Worm (Caenorhabditis elegans) whole organism, L4 larva: ENCODE results near the gene hpo-12.

Experiments used
- F26F4.8 ChIP-seq: fragments of 200-800 bp; sonication (Bioruptor generic); conservative IDR thresholded peaks from 2 replicates; pipeline ENCODE4 v1.3.6; 2022; ENCODE audit warnings: missing genetic modification characterization, missing compliant biosample characterization
- F37D6.2 ChIP-seq: sonication (generic microtip); optimal IDR thresholded peaks from 2 replicates; lab custom pipeline; 2016; ENCODE audit warnings: mild to moderate bottlenecking, missing genetic modification characterization, missing compliant biosample characterization
- F44E2.7 ChIP-seq: fragments of 200-800 bp; sonication (Bioruptor generic); IDR thresholded peaks from 2 replicates; pipeline ENCODE4 v2.1.2; 2022; ENCODE audit warnings: missing genetic modification characterization, missing compliant biosample characterization
- T20F7.1 ChIP-seq: fragments of 200-800 bp; sonication (Bioruptor generic); optimal IDR thresholded peaks from 2 replicates; lab custom pipeline; 2018; ENCODE audit warnings: mild to moderate bottlenecking, missing genetic modification characterization, missing compliant biosample characterization
- T26A8.4 ChIP-seq: fragments of 200-800 bp; sonication (Bioruptor generic); IDR thresholded peaks from 2 replicates; pipeline ENCODE4 v1.3.6; 2022; ENCODE audit warnings: missing genetic modification characterization, missing compliant biosample characterization
- Y105C5A.15 ChIP-seq: fragments of 200-800 bp; sonication (Bioruptor generic); IDR thresholded peaks from 2 replicates; pipeline ENCODE4 v1.3.6; 2022; ENCODE audit warnings: missing genetic modification characterization, missing compliant biosample characterization
- ZK337.2 ChIP-seq: fragments of 200-800 bp; sonication (Bioruptor generic); IDR thresholded peaks from 2 replicates; pipeline ENCODE4 v1.3.6; 2022; ENCODE audit warnings: missing genetic modification reagents, missing genetic modification characterization, missing compliant biosample characterization
- attf-4 ChIP-seq: sonication (generic microtip); optimal IDR thresholded peaks from 3 replicates; lab custom pipeline; 2017; ENCODE audit warnings: missing biosample characterization, missing genetic modification characterization
- ceh-20 ChIP-seq: fragments of 200-800 bp; sonication (Bioruptor generic); IDR thresholded peaks from 2 replicates; pipeline ENCODE4 v1.3.6; 2022; ENCODE audit warnings: missing genetic modification reagents, missing genetic modification characterization, missing compliant biosample characterization
- ceh-62 ChIP-seq: sonication (generic microtip); optimal IDR thresholded peaks from 2 replicates; lab custom pipeline; 2017; ENCODE audit warnings: missing biosample characterization, missing genetic modification characterization
- ceh-82 ChIP-seq: sonication (generic microtip); optimal IDR thresholded peaks from 2 replicates; lab custom pipeline; 2017; ENCODE audit warnings: missing biosample characterization, missing genetic modification characterization
- ctbp-1 ChIP-seq: fragments of 200-800 bp; sonication (Bioruptor generic); IDR thresholded peaks from 2 replicates; pipeline ENCODE4 v1.3.6; 2022; ENCODE audit warnings: missing genetic modification reagents, missing genetic modification characterization, missing compliant biosample characterization
- daf-12 ChIP-seq: fragments of 150-350 bp; optimal IDR thresholded peaks from 2 replicates; lab custom pipeline; 2014; ENCODE audit warnings: missing biosample characterization, missing genetic modification reagents, missing genetic modification characterization
- daf-16 ChIP-seq, 3 experiments: sonication (generic microtip); optimal IDR thresholded peaks; 2 replicates each; lab custom pipeline; 2016 to 2017; ENCODE audit warnings: missing genetic modification characterization in 3 of 3, missing genetic modification reagents in 3 of 3, mild to moderate bottlenecking in 2 of 3, missing compliant biosample characterization in 2 of 3, missing biosample characterization in 1 of 3, moderate library complexity in 1 of 3
- daf-8 ChIP-seq: fragments of 200-800 bp; sonication (Bioruptor generic); IDR thresholded peaks from 2 replicates; pipeline ENCODE4 v1.3.6; 2022; ENCODE audit warnings: missing genetic modification characterization, missing compliant biosample characterization
- dmd-8 ChIP-seq: fragments of 200-800 bp; sonication (Bioruptor generic); IDR thresholded peaks from 2 replicates; pipeline ENCODE4 v1.3.6; 2022; ENCODE audit warnings: missing genetic modification characterization, missing compliant biosample characterization
- dve-1 ChIP-seq: sonication (generic microtip); optimal IDR thresholded peaks from 2 replicates; lab custom pipeline; 2017; ENCODE audit warnings: antibody characterized with exemption, mild to moderate bottlenecking, missing genetic modification characterization, missing compliant biosample characterization; ENCODE audit not compliant: insufficient read depth
- egl-27 ChIP-seq: sonication (generic microtip); optimal IDR thresholded peaks from 3 replicates; lab custom pipeline; 2017; ENCODE audit warnings: missing biosample characterization, missing genetic modification reagents, missing genetic modification characterization
- egl-43 ChIP-seq: fragments of 200-800 bp; sonication (Bioruptor generic); IDR thresholded peaks from 2 replicates; pipeline ENCODE4 v1.3.6; 2022; ENCODE audit warnings: missing genetic modification reagents, missing genetic modification characterization, missing compliant biosample characterization
- fkh-10 ChIP-seq: fragments of 150-350 bp; optimal IDR thresholded peaks from 2 replicates; lab custom pipeline; 2014; ENCODE audit warnings: missing biosample characterization, missing genetic modification reagents, missing genetic modification characterization
- fos-1 ChIP-seq: fragments of 150-350 bp; optimal IDR thresholded peaks from 2 replicates; lab custom pipeline; 2014; ENCODE audit warnings: missing biosample characterization, missing genetic modification characterization
- hlh-11 ChIP-seq: fragments of 200-800 bp; sonication (Bioruptor generic); optimal IDR thresholded peaks from 2 replicates; lab custom pipeline; 2018; ENCODE audit warnings: mild to moderate bottlenecking, missing genetic modification characterization, missing compliant biosample characterization
- hlh-30 ChIP-seq: sonication (generic microtip); optimal IDR thresholded peaks from 2 replicates; lab custom pipeline; 2017; ENCODE audit warnings: antibody characterized with exemption, mild to moderate bottlenecking, missing genetic modification characterization, missing compliant biosample characterization; ENCODE audit not compliant: insufficient read depth
- lim-7 ChIP-seq: fragments of 200-800 bp; sonication (Bioruptor generic); IDR thresholded peaks from 2 replicates; pipeline ENCODE4 v1.3.6; 2022; ENCODE audit warnings: missing genetic modification characterization, missing compliant biosample characterization
- lin-38 ChIP-seq: fragments of 200-800 bp; sonication (Bioruptor generic); IDR thresholded peaks from 2 replicates; pipeline ENCODE4 v1.3.6; 2022; ENCODE audit warnings: missing genetic modification reagents, missing genetic modification characterization, missing compliant biosample characterization
- lir-3 ChIP-seq: sonication (generic microtip); optimal IDR thresholded peaks from 2 replicates; lab custom pipeline; 2016; ENCODE audit warnings: mild to moderate bottlenecking, missing genetic modification characterization, missing compliant biosample characterization
- mdt-29 ChIP-seq: fragments of 200-800 bp; sonication (Bioruptor generic); IDR thresholded peaks from 2 replicates; pipeline ENCODE4 v1.3.6; 2022; ENCODE audit warnings: missing genetic modification reagents, missing genetic modification characterization, missing compliant biosample characterization
- mep-1 ChIP-seq: fragments of 150-350 bp; sonication (generic microtip); optimal IDR thresholded peaks from 3 replicates; lab custom pipeline; 2014; ENCODE audit warnings: missing biosample characterization, missing genetic modification characterization
- mes-2 ChIP-seq: sonication (generic microtip); optimal IDR thresholded peaks from 2 replicates; lab custom pipeline; 2016; ENCODE audit warnings: missing genotype, mild to moderate bottlenecking, missing genetic modification characterization, missing compliant biosample characterization; ENCODE audit not compliant: poor library complexity, severe bottlenecking
- mxl-2 ChIP-seq: fragments of 200-800 bp; sonication (Bioruptor generic); conservative IDR thresholded peaks from 2 replicates; pipeline ENCODE4 v1.3.6; 2022; ENCODE audit warnings: missing genetic modification reagents, missing genetic modification characterization, missing compliant biosample characterization
- nhr-10 ChIP-seq: fragments of 150-350 bp; optimal IDR thresholded peaks from 2 replicates; lab custom pipeline; 2014; ENCODE audit warnings: missing biosample characterization, missing genetic modification characterization
- nhr-111 ChIP-seq: fragments of 200-800 bp; sonication (Bioruptor generic); optimal IDR thresholded peaks from 2 replicates; lab custom pipeline; 2018; ENCODE audit warnings: mild to moderate bottlenecking, missing genetic modification characterization, missing compliant biosample characterization
- nhr-237 ChIP-seq: sonication (generic microtip); optimal IDR thresholded peaks from 2 replicates; lab custom pipeline; 2017; ENCODE audit warnings: missing biosample characterization, missing genetic modification characterization
- nhr-25 ChIP-seq: sonication (generic microtip); optimal IDR thresholded peaks from 2 replicates; lab custom pipeline; 2017; ENCODE audit warnings: missing genetic modification characterization, mild to moderate bottlenecking, missing compliant biosample characterization, antibody characterized with exemption, moderate library complexity, borderline replicate concordance; ENCODE audit not compliant: insufficient read depth
- nhr-42 ChIP-seq: fragments of 200-800 bp; sonication (Bioruptor generic); IDR thresholded peaks from 2 replicates; pipeline ENCODE4 v1.3.6; 2022; ENCODE audit warnings: missing genetic modification characterization, missing compliant biosample characterization
- nhr-48 ChIP-seq: sonication (generic microtip); optimal IDR thresholded peaks from 2 replicates; lab custom pipeline; 2016; ENCODE audit warnings: mild to moderate bottlenecking, missing genetic modification characterization, missing compliant biosample characterization
- nhr-6 ChIP-seq: fragments of 150-350 bp; optimal IDR thresholded peaks from 2 replicates; lab custom pipeline; 2014; ENCODE audit warnings: missing biosample characterization, missing genetic modification characterization
- pha-4 ChIP-seq, 2 experiments: fragments of 150-350 bp in 1 of 2; fragments of 200-800 bp in 1 of 2; sonication (Bioruptor generic) in 1 of 2; IDR thresholded peaks in 1 of 2; optimal IDR thresholded peaks in 1 of 2; 2 replicates each; pipeline versions ENCODE4 v1.3.6 to Lab custom; 2014 to 2022; ENCODE audit warnings: missing genetic modification characterization in 2 of 2, missing genetic modification reagents in 2 of 2, missing biosample characterization in 1 of 2, missing compliant biosample characterization in 1 of 2
- pqm-1 ChIP-seq: sonication (generic microtip); optimal IDR thresholded peaks from 2 replicates; lab custom pipeline; 2017; ENCODE audit warnings: missing biosample characterization, missing genetic modification characterization
- rbr-2 ChIP-seq: sonication (generic microtip); optimal IDR thresholded peaks from 2 replicates; lab custom pipeline; 2016; ENCODE audit warnings: missing genotype, missing genetic modification characterization, missing compliant biosample characterization
- set-16 ChIP-seq: fragments of 200-800 bp; sonication (Bioruptor generic); IDR thresholded peaks from 2 replicates; pipeline ENCODE4 v1.3.6; 2022; ENCODE audit warnings: missing genetic modification reagents, missing genetic modification characterization, missing compliant biosample characterization
- snpc-1.2 ChIP-seq: fragments of 200-800 bp; sonication (Bioruptor generic); IDR thresholded peaks from 2 replicates; pipeline ENCODE4 v1.3.6; 2022; ENCODE audit warnings: missing genetic modification reagents, missing genetic modification characterization, missing compliant biosample characterization
- spr-1 ChIP-seq: sonication (generic microtip); optimal IDR thresholded peaks from 2 replicates; lab custom pipeline; 2016; ENCODE audit warnings: mild to moderate bottlenecking, missing genetic modification characterization, missing compliant biosample characterization
- spr-3 ChIP-seq: fragments of 200-800 bp; sonication (Bioruptor generic); optimal IDR thresholded peaks from 2 replicates; lab custom pipeline; 2018; ENCODE audit warnings: mild to moderate bottlenecking, missing genetic modification characterization, missing compliant biosample characterization
- tra-1 ChIP-seq: fragments of 200-800 bp; sonication (Bioruptor generic); IDR thresholded peaks from 2 replicates; pipeline ENCODE4 v1.3.6; 2022; ENCODE audit warnings: missing genetic modification reagents, missing genetic modification characterization, missing compliant biosample characterization
- unc-62 ChIP-seq, 3 experiments: fragments of 150-350 bp in 1 of 3; sonication (generic microtip); optimal IDR thresholded peaks in 2 of 3; peaks in 1 of 3; 1 replicate in 1 of 3; 2 replicates in 2 of 3; lab custom pipeline; 2014 to 2017; ENCODE audit warnings: missing biosample characterization in 3 of 3, missing genetic modification characterization in 3 of 3, missing genetic modification reagents in 3 of 3, missing genotype in 1 of 3
- zip-2 ChIP-seq: fragments of 150-350 bp; optimal IDR thresholded peaks from 2 replicates; lab custom pipeline; 2014; ENCODE audit warnings: missing biosample characterization, missing genetic modification characterization
- ztf-11 ChIP-seq: fragments of 150-350 bp; optimal IDR thresholded peaks from 2 replicates; lab custom pipeline; 2014; ENCODE audit warnings: missing biosample characterization, missing genetic modification characterization
- ztf-7 ChIP-seq: fragments of 150-350 bp; optimal IDR thresholded peaks from 2 replicates; lab custom pipeline; 2014; ENCODE audit warnings: missing biosample characterization, missing genetic modification characterization

The hpo-12 gene

DNA sequence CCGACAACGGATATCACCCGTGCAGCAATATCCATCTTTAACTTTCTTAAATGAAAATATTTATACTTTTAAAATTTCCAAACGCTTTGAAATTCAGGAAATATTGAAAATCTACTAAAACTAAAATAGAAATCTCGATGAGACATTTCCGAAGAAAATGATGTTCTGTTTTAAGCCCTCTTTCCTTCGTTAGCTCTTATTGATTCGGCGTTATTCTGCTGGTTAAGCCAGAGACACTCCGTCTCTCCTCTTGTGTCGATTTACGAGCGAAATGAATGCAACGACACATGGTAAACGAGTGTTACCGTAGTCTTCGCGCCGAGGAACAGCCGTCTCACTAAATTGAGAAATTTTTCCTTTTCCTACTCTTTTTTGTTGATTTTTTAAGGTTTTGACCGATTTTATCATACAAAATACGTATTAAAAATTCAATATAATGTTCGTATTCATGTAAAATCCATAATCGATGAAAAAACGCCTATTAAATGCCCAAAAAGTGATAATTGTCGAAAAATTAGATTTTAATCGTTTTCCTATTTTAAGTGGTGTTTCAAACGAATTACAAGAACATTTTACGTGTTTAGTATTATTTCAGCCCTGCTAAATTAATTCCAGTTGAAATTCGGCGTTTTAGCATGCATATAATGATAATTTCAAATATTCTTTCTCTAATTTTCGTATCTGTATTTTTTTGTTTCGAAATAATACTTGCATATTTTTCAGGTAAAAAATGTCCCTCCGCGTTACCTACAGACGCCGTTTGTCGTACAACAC lies 14.5 kb upstream of the hpo-12 start, which contains the start of the genes ppm-1.H and rpl-34 (continued):
- TF ChIP-seq ceh-20 (no peak), nhr-48 (tag; lab: Kevin White, UChicago) (no peak), mes-2 (tag; lab: Kevin White, UChicago) (peak; percentile 78), nhr-42 (GFP tag; lab: Robert Waterston, UW) (no peak), set-16 (GFP tag; lab: Robert Waterston, UW) (no peak), mdt-29 (GFP tag; lab: Robert Waterston, UW) (no peak), F44E2.7 (GFP tag; lab: Robert Waterston, UW) (no peak), nhr-6 (peak; percentile 68), egl-27 (tag; lab: Kevin White, UChicago) (no peak), zip-2 (tag; lab: Kevin White, UChicago) (no peak), spr-1 (tag; lab: Kevin White, UChicago) (no peak), nhr-10 (no peak), snpc-1.2 (no peak), F37D6.2 (tag; lab: Kevin White, UChicago) (no peak), fos-1 (no peak), ctbp-1 (GFP tag; lab: Robert Waterston, UW) (no peak), mep-1 (tag; lab: Kevin White, UChicago) (peak; percentile 67), ztf-7 (no peak), rbr-2 (tag; lab: Kevin White, UChicago) (peak; percentile 54), T20F7.1 (GFP tag; lab: Kevin White, UChicago) (no peak), F26F4.8 (GFP tag; lab: Robert Waterston, UW) (no peak), lim-7 (GFP tag; lab: Robert Waterston, UW) (no peak), lir-3 (tag; lab: Kevin White, UChicago) (no peak), nhr-237 (tag; lab: Kevin White, UChicago) (no peak), T26A8.4 (GFP tag; lab: Robert Waterston, UW) (no peak), daf-12 (tag; lab: Kevin White, UChicago) (no peak), ztf-11 (tag; lab: Kevin White, UChicago) (no peak), hlh-11 (no peak), dve-1 (no peak), daf-8 (GFP tag; lab: Robert Waterston, UW) (no peak), ceh-62 (tag; lab: Kevin White, UChicago) (no peak), lin-38 (no peak), nhr-111 (GFP tag; lab: Kevin White, UChicago) (no peak), spr-3 (no peak), pqm-1 (tag; lab: Kevin White, UChicago) (no peak), dmd-8 (GFP tag; lab: Robert Waterston, UW) (no peak), fkh-10 (no peak), nhr-25 (tag; lab: Kevin White, UChicago) (no peak), egl-43 (GFP tag; lab: Robert Waterston, UW) (no peak), attf-4 (tag; lab: Kevin White, UChicago) (no peak), mxl-2 (GFP tag; lab: Robert Waterston, UW) (no peak), tra-1 (GFP tag; lab: Robert Waterston, UW) (no peak), ceh-82 (no peak), hlh-30 (tag; lab: Kevin White, UChicago) (peak; percentile 78), Y105C5A.15 (GFP tag; lab: Robert Waterston, UW) (no peak), ZK337.2 (GFP tag; lab: Robert Waterston, UW) (no peak), unc-62 (GFP tag; optimal IDR thresholded peaks at IDR 0.05 in 1 of 2; lab: Kevin White, UChicago) (no peak), unc-62 (tag; optimal IDR thresholded peaks at IDR 0.05; lab: Kevin White, UChicago) (no peak), daf-16 (GFP tag; optimal IDR thresholded peaks at IDR 0.05; lab: Kevin White, UChicago) (no peak), daf-16 (tag; optimal IDR thresholded peaks at IDR 0.05; lab: Kevin White, UChicago) (no peak), pha-4 (GFP tag; IDR thresholded peaks at IDR 0.05; lab: Robert Waterston, UW) (no peak), pha-4 (tag; optimal IDR thresholded peaks at IDR 0.05; lab: Kevin White, UChicago) (peak; percentile 48)
